Fruit fly (Drosophila melanogaster) whole organism, embryonic: ENCODE measurements around the gene CG10512.

Source experiments
- Adf1 ChIP-seq: fragments of 200-800 bp; sonication (Bioruptor generic); IDR thresholded peaks from 2 replicates; pipeline ENCODE4 v1.3.6; 2022; ENCODE audit warnings: missing biosample characterization, missing genetic modification characterization
- Awh ChIP-seq: fragments of 200-800 bp; sonication (Bioruptor generic); IDR thresholded peaks from 2 replicates; pipeline ENCODE4, ENCODE4 v1.3.6; 2022; ENCODE audit warnings: missing biosample characterization, missing genetic modification characterization
- BtbVII ChIP-seq: fragments of 200-800 bp; sonication (Bioruptor generic); optimal IDR thresholded peaks from 3 replicates; lab custom pipeline; 2017; ENCODE audit warnings: missing biosample characterization, mild to moderate bottlenecking, missing genetic modification characterization
- CG10366 ChIP-seq: fragments of 200-800 bp; sonication (Bioruptor generic); IDR thresholded peaks from 2 replicates; pipeline ENCODE4 v1.3.6; 2022; ENCODE audit warnings: missing biosample characterization, missing genetic modification characterization
- CG10565 ChIP-seq: fragments of 200-800 bp; sonication (Bioruptor generic); optimal IDR thresholded peaks from 3 replicates; lab custom pipeline; 2016; ENCODE audit warnings: missing biosample characterization, mild to moderate bottlenecking, missing genetic modification characterization
- CG11695 ChIP-seq: fragments of 200-800 bp; sonication (Bioruptor generic); IDR thresholded peaks from 3 replicates; pipeline ENCODE4 v1.3.6; 2022; ENCODE audit warnings: missing biosample characterization, missing genetic modification characterization
- CG11696 ChIP-seq: fragments of 200-800 bp; sonication (Bioruptor generic); IDR thresholded peaks from 2 replicates; pipeline ENCODE4 v1.3.6; 2022; ENCODE audit warnings: missing biosample characterization, missing genetic modification characterization
- CG12104 ChIP-seq: fragments of 200-800 bp; sonication (Bioruptor generic); optimal IDR thresholded peaks from 3 replicates; lab custom pipeline; 2016; ENCODE audit warnings: missing biosample characterization, missing genetic modification characterization
- CG12299 ChIP-seq: fragments of 200-800 bp; sonication (Bioruptor generic); optimal IDR thresholded peaks from 2 replicates; lab custom pipeline; 2018; ENCODE audit warnings: missing biosample characterization, mild to moderate bottlenecking, missing genetic modification characterization
- CG13287 ChIP-seq: fragments of 200-800 bp; sonication (Bioruptor generic); IDR thresholded peaks from 2 replicates; pipeline ENCODE4 v1.3.6; 2022; ENCODE audit warnings: missing biosample characterization, missing genetic modification characterization; ENCODE audit not compliant: partially characterized antibody
- CG14667 ChIP-seq: fragments of 200-800 bp; sonication (Bioruptor generic); IDR thresholded peaks from 2 replicates; pipeline ENCODE4 v1.3.6; 2022; ENCODE audit warnings: missing biosample characterization, missing genetic modification characterization
- CG15514 ChIP-seq: fragments of 200-800 bp; sonication (Bioruptor generic); optimal IDR thresholded peaks from 3 replicates; lab custom pipeline; 2017; ENCODE audit warnings: missing biosample characterization, missing genetic modification characterization, mild to moderate bottlenecking, moderate library complexity, missing genetic modification reagents
- CG1603 ChIP-seq: fragments of 200-800 bp; sonication (Bioruptor generic); optimal IDR thresholded peaks from 2 replicates; lab custom pipeline; 2019; ENCODE audit warnings: missing biosample characterization, mild to moderate bottlenecking, missing genetic modification characterization, moderate library complexity
- CG17328 ChIP-seq: fragments of 200-800 bp; sonication (Bioruptor generic); IDR thresholded peaks from 2 replicates; pipeline ENCODE4 v1.3.6; 2022; ENCODE audit warnings: missing biosample characterization, missing genetic modification characterization
- CG2875 ChIP-seq: fragments of 200-800 bp; sonication (Bioruptor generic); optimal IDR thresholded peaks from 2 replicates; lab custom pipeline; 2017; ENCODE audit warnings: missing biosample characterization, mild to moderate bottlenecking, missing genetic modification characterization, missing genetic modification reagents
- CG31224 ChIP-seq: fragments of 200-800 bp; sonication (Bioruptor generic); IDR thresholded peaks from 2 replicates; pipeline ENCODE4 v1.3.6; 2022; ENCODE audit warnings: missing biosample characterization, missing genetic modification characterization
- CG43689 ChIP-seq: fragments of 200-800 bp; sonication (Bioruptor generic); IDR thresholded peaks from 2 replicates; pipeline ENCODE4 v1.3.6; 2022; ENCODE audit warnings: missing biosample characterization, missing genetic modification characterization
- CG6765 ChIP-seq: fragments of 200-800 bp; sonication (Bioruptor generic); optimal IDR thresholded peaks from 3 replicates; lab custom pipeline; 2017; ENCODE audit warnings: missing biosample characterization, mild to moderate bottlenecking, missing genetic modification characterization
- CG7357 ChIP-seq: fragments of 200-800 bp; sonication (Bioruptor generic); IDR thresholded peaks from 3 replicates; pipeline ENCODE4 v1.3.6; 2022; ENCODE audit warnings: missing biosample characterization, missing genetic modification characterization
- CG7987 ChIP-seq: fragments of 200-800 bp; sonication (Bioruptor generic); optimal IDR thresholded peaks from 2 replicates; lab custom pipeline; 2018; ENCODE audit warnings: missing biosample characterization, mild to moderate bottlenecking, missing genetic modification characterization, moderate library complexity
- CG9609 ChIP-seq: fragments of 200-800 bp; sonication (Bioruptor generic); optimal IDR thresholded peaks from 3 replicates; lab custom pipeline; 2016; ENCODE audit warnings: missing biosample characterization, missing genetic modification characterization
- CHES-1-like ChIP-seq: fragments of 200-800 bp; sonication (Bioruptor generic); optimal IDR thresholded peaks from 2 replicates; lab custom pipeline; 2016; ENCODE audit warnings: missing biosample characterization, missing genetic modification characterization
- Doc2 ChIP-seq: fragments of 200-800 bp; sonication (Bioruptor generic); IDR thresholded peaks from 2 replicates; pipeline ENCODE4 v1.3.6; 2022; ENCODE audit warnings: missing biosample characterization, missing genetic modification characterization
- ERR ChIP-seq: fragments of 200-800 bp; sonication (Bioruptor generic); optimal IDR thresholded peaks from 2 replicates; lab custom pipeline; 2016; ENCODE audit warnings: missing biosample characterization, missing genetic modification characterization
- H15 ChIP-seq: fragments of 200-800 bp; sonication (Bioruptor generic); IDR thresholded peaks from 3 replicates; pipeline ENCODE4 v1.3.6; 2022; ENCODE audit warnings: missing biosample characterization, missing genetic modification characterization
- HLHmδ ChIP-seq: fragments of 200-800 bp; sonication (Bioruptor generic); optimal IDR thresholded peaks from 2 replicates; lab custom pipeline; 2018; ENCODE audit warnings: missing biosample characterization, mild to moderate bottlenecking, missing genetic modification characterization, moderate library complexity
- Hmx ChIP-seq: fragments of 200-800 bp; sonication (Bioruptor generic); optimal IDR thresholded peaks from 2 replicates; lab custom pipeline; 2016; ENCODE audit warnings: missing biosample characterization, missing genetic modification characterization
- Lhr ChIP-seq: fragments of 200-800 bp; sonication (Bioruptor generic); optimal IDR thresholded peaks from 3 replicates; lab custom pipeline; 2017; ENCODE audit warnings: mild to moderate bottlenecking, missing biosample characterization, missing genetic modification reagents, missing genetic modification characterization
- PHDP ChIP-seq: fragments of 200-800 bp; sonication (Bioruptor generic); optimal IDR thresholded peaks from 3 replicates; lab custom pipeline; 2018; ENCODE audit warnings: missing biosample characterization, mild to moderate bottlenecking, missing genetic modification characterization, moderate library complexity
- Ravus ChIP-seq: fragments of 200-800 bp; sonication (Bioruptor generic); IDR thresholded peaks from 2 replicates; pipeline ENCODE4 v1.3.6; 2022; ENCODE audit warnings: missing biosample characterization, missing genetic modification characterization
- Sin3A ChIP-seq: fragments of >200 bp; optimal IDR thresholded peaks from 2 replicates; lab custom pipeline; 2018
- Spps ChIP-seq: fragments of 200-800 bp; sonication (Bioruptor generic); optimal IDR thresholded peaks from 2 replicates; lab custom pipeline; 2018; ENCODE audit warnings: missing biosample characterization, mild to moderate bottlenecking, missing genetic modification characterization
- aop ChIP-seq: fragments of 200-800 bp; sonication (Bioruptor generic); IDR thresholded peaks from 2 replicates; pipeline ENCODE4 v1.3.6; 2022; ENCODE audit warnings: missing biosample characterization, missing genetic modification characterization
- ase ChIP-seq: fragments of 200-800 bp; sonication (Bioruptor generic); IDR thresholded peaks from 3 replicates; pipeline ENCODE4 v1.3.6; 2022; ENCODE audit warnings: missing biosample characterization, missing genetic modification characterization
- caup ChIP-seq: fragments of 200-800 bp; sonication (Bioruptor generic); optimal IDR thresholded peaks from 3 replicates; lab custom pipeline; 2017; ENCODE audit warnings: missing biosample characterization, mild to moderate bottlenecking, missing genetic modification characterization, moderate library complexity; ENCODE audit not compliant: severe bottlenecking
- chm ChIP-seq: fragments of 200-800 bp; sonication (Bioruptor generic); IDR thresholded peaks from 2 replicates; pipeline ENCODE4 v1.3.6; 2022; ENCODE audit warnings: missing biosample characterization, missing genetic modification characterization
- cwo ChIP-seq: fragments of 200-800 bp; sonication (Bioruptor generic); optimal IDR thresholded peaks from 3 replicates; lab custom pipeline; 2017; ENCODE audit warnings: missing biosample characterization, missing genetic modification characterization, mild to moderate bottlenecking, moderate library complexity, missing genetic modification reagents
- da ChIP-seq: fragments of 200-800 bp; sonication (Bioruptor generic); optimal IDR thresholded peaks from 2 replicates; lab custom pipeline; 2016; ENCODE audit warnings: missing biosample characterization, missing genetic modification characterization
- danr ChIP-seq: fragments of 200-800 bp; sonication (Bioruptor generic); IDR thresholded peaks from 2 replicates; pipeline ENCODE4 v1.3.6; 2022; ENCODE audit warnings: missing biosample characterization, missing genetic modification characterization
- fd102C ChIP-seq: fragments of 200-800 bp; sonication (Bioruptor generic); optimal IDR thresholded peaks from 2 replicates; lab custom pipeline; 2018; ENCODE audit warnings: missing biosample characterization, mild to moderate bottlenecking, missing genetic modification characterization, moderate library complexity
- fru ChIP-seq: fragments of >200 bp; optimal IDR thresholded peaks from 2 replicates; lab custom pipeline; 2017
- kah ChIP-seq: fragments of 200-800 bp; sonication (Bioruptor generic); optimal IDR thresholded peaks from 2 replicates; lab custom pipeline; 2018; ENCODE audit warnings: missing biosample characterization, mild to moderate bottlenecking, missing genetic modification characterization
- klu ChIP-seq: fragments of 200-800 bp; sonication (Bioruptor generic); IDR thresholded peaks from 2 replicates; pipeline ENCODE4 v1.3.6; 2022; ENCODE audit warnings: missing biosample characterization, missing genetic modification characterization
- lola ChIP-seq, 3 experiments: fragments of >200 bp in 2 of 3; fragments of 200-800 bp in 1 of 3; sonication (Bioruptor generic) in 1 of 3; optimal IDR thresholded peaks; 2 replicates each; lab custom pipeline; 2017 to 2019; ENCODE audit warnings: missing biosample characterization in 3 of 3, missing genetic modification characterization in 3 of 3, mild to moderate bottlenecking in 1 of 3, moderate library complexity in 1 of 3
- slbo ChIP-seq: fragments of 200-800 bp; sonication (Bioruptor generic); IDR thresholded peaks from 2 replicates; pipeline ENCODE4 v1.3.6; 2022; ENCODE audit warnings: missing biosample characterization, missing genetic modification characterization
- slp2 ChIP-seq: fragments of 200-800 bp; sonication (Bioruptor generic); optimal IDR thresholded peaks from 2 replicates; lab custom pipeline; 2016; ENCODE audit warnings: missing biosample characterization, missing genetic modification characterization
- sna ChIP-seq: fragments of 200-800 bp; sonication (Bioruptor generic); IDR thresholded peaks from 2 replicates; pipeline ENCODE4 v1.3.6; 2022; ENCODE audit warnings: missing biosample characterization, missing genetic modification characterization; ENCODE audit not compliant: partially characterized antibody
- sqz ChIP-seq: fragments of 200-800 bp; sonication (Bioruptor generic); optimal IDR thresholded peaks from 3 replicates; lab custom pipeline; 2018; ENCODE audit warnings: missing biosample characterization, mild to moderate bottlenecking, missing genetic modification characterization
- tap ChIP-seq: fragments of 200-800 bp; optimal IDR thresholded peaks from 3 replicates; lab custom pipeline; 2019; ENCODE audit warnings: missing biosample characterization, mild to moderate bottlenecking, missing genetic modification characterization, moderate library complexity
- tll ChIP-seq, 2 experiments: fragments of 200-800 bp in 1 of 2; fragments of >200 bp in 1 of 2; sonication (Bioruptor generic) in 1 of 2; optimal IDR thresholded peaks; 2 replicates each; lab custom pipeline; 2017 to 2019; ENCODE audit warnings: missing biosample characterization in 2 of 2, missing genetic modification characterization in 2 of 2, mild to moderate bottlenecking in 1 of 2, moderate library complexity in 1 of 2

The CG10512 gene

dm6 chr3L:21172527-21173253 is 30.0 kb upstream of the CG10512 start, which contains the start of the genes chb and AsnS (continued):
- TF ChIP-seq CG10565 (GFP tag; lab: Kevin White, UChicago): no peak
- TF ChIP-seq Spps (tag; lab: Kevin White, UChicago): peak; percentile 66
- TF ChIP-seq da: no peak
- peak; percentile 83 for TF ChIP-seq caup (GFP tag; lab: Kevin White, UChicago)
- peak; percentile 76; the same call in 1 of the 2 replicates for TF ChIP-seq chm (GFP tag; lab: Robert Waterston, UW)
- TF ChIP-seq slp2: peak; percentile 73
- TF ChIP-seq CG11696 (GFP tag; lab: Robert Waterston, UW): peak; percentile 82
- peak; percentile 80 for TF ChIP-seq BtbVII (GFP tag; lab: Kevin White, UChicago)
- TF ChIP-seq CG7987 (GFP tag; lab: Kevin White, UChicago): peak; percentile 74
- TF ChIP-seq ERR (GFP tag; lab: Kevin White, UChicago): peak; percentile 36
- peak; percentile 89 for TF ChIP-seq CG12299
- TF ChIP-seq CG15514: peak; percentile 73
- TF ChIP-seq slbo (GFP tag; lab: Robert Waterston, UW): peak; percentile 96
- peak; percentile 51 for TF ChIP-seq danr (GFP tag; lab: Robert Waterston, UW)
- TF ChIP-seq Ravus (GFP tag; lab: Robert Waterston, UW): peak; percentile 87
- TF ChIP-seq CG31224 (GFP tag; lab: Robert Waterston, UW): peak; percentile 88
- TF ChIP-seq Doc2 (GFP tag; lab: Robert Waterston, UW): peak; percentile 53
- peak; percentile 42; the same call in 1 of the 2 replicates for TF ChIP-seq aop (GFP tag; lab: Robert Waterston, UW)
- TF ChIP-seq PHDP (tag; lab: Kevin White, UChicago): peak; percentile 96
- peak; percentile 91 for TF ChIP-seq ase (GFP tag; lab: Robert Waterston, UW)
- peak; percentile 76 for TF ChIP-seq CG7357 (GFP tag; lab: Robert Waterston, UW)
- peak; percentile 90 for TF ChIP-seq CG10366 (GFP tag; lab: Robert Waterston, UW)
- TF ChIP-seq tap (tag; lab: Kevin White, UChicago): peak; percentile 94
- TF ChIP-seq HLHmδ: no peak
- TF ChIP-seq Awh: peak; percentile 95
- peak; percentile 67 for TF ChIP-seq CHES-1-like (GFP tag; lab: Kevin White, UChicago)
- TF ChIP-seq tll (GFP tag; optimal IDR thresholded peaks at IDR 0.05; lab: Kevin White, UChicago): no peak
- peak; percentile 69 for TF ChIP-seq sqz (GFP tag; lab: Kevin White, UChicago)
- peak; percentile 96 for TF ChIP-seq CG11695 (GFP tag; lab: Robert Waterston, UW)
- no peak for TF ChIP-seq fd102C (GFP tag; lab: Kevin White, UChicago)
- peak; percentile 82 for TF ChIP-seq CG14667
- TF ChIP-seq H15 (GFP tag; lab: Robert Waterston, UW): peak; percentile 91
- peak; percentile 89 for TF ChIP-seq CG1603
- TF ChIP-seq Sin3A (lab: Kevin White, UChicago): no peak
- peak; percentile 77 for TF ChIP-seq cwo (GFP tag; lab: Kevin White, UChicago)
- peak; percentile 50 for TF ChIP-seq Lhr (GFP tag; lab: Kevin White, UChicago)
- TF ChIP-seq kah (GFP tag; lab: Kevin White, UChicago): no peak
- peak; percentile 61 for TF ChIP-seq CG9609
- peak; percentile 62 for TF ChIP-seq CG2875 (GFP tag; lab: Kevin White, UChicago)
- peak; percentile 93 for TF ChIP-seq CG17328 (GFP tag; lab: Robert Waterston, UW)
- peak; percentile 77 for TF ChIP-seq CG43689
- no peak for TF ChIP-seq sna
- no peak for TF ChIP-seq CG13287
- TF ChIP-seq klu: peak; percentile 86
- TF ChIP-seq Adf1: peak; percentile 43
- peak; percentile 85 for TF ChIP-seq CG12104 (GFP tag; lab: Kevin White, UChicago)
- TF ChIP-seq CG6765 (GFP tag; lab: Kevin White, UChicago): peak; percentile 63
- TF ChIP-seq lola (GFP tag; optimal IDR thresholded peaks at IDR 0.05; lab: Kevin White, UChicago): peak in 1 of 3 experiments; percentile 63
- peak; percentile 34 for TF ChIP-seq Hmx
- TF ChIP-seq fru: no peak
